Worm (Caenorhabditis elegans): ENCODE results near the gene C56G2.9.

DNA sequence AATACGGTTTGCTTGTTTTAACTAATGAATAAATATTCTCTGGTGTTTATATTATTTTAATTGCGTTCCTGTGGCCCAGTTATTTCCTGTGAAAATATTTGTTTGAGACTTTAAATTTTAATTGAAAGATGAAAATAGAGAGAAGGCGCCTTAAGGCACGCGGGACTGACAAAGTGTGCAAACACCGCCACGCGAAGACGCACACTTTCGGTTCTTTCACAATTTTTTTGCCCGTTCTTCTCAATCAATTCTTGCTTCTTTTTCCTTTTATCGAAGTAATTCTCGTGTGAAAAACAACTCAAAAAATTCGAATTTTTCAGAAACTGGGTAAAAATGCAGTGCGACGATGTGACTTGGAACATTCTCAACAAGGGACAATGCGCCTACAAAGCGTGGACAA is 36.0 kb upstream of the C56G2.9 start, which contains the start of gene C16A3.6:
- TF ChIP-seq him-1 (tag; optimal IDR thresholded peaks at IDR 0.05) (no peak), W03F9.2 (tag; optimal IDR thresholded peaks at IDR 0.05) (no peak)

Data from whole organism, L4/young adult.